Worm (Caenorhabditis elegans) whole organism, early embryonic: ENCODE results near the gene wrm-1.

Experiments used
- B0310.2 ChIP-seq: sonication (generic microtip); optimal IDR thresholded peaks from 2 replicates; lab custom pipeline; 2016; ENCODE audit warnings: mild to moderate bottlenecking, missing genetic modification characterization, missing compliant biosample characterization
- ama-1 ChIP-seq: fragments of 150-350 bp; optimal IDR thresholded peaks from 2 replicates; lab custom pipeline; 2014
- ceh-36 ChIP-seq: sonication (generic microtip); optimal IDR thresholded peaks from 2 replicates; lab custom pipeline; 2016; ENCODE audit warnings: missing genetic modification characterization, inconsistent platforms, missing compliant biosample characterization
- ets-7 ChIP-seq: sonication (generic microtip); optimal IDR thresholded peaks from 2 replicates; lab custom pipeline; 2016; ENCODE audit warnings: missing genotype, missing genetic modification characterization, missing compliant biosample characterization
- flt-1 ChIP-seq: fragments of 200-800 bp; sonication (Bioruptor generic); IDR thresholded peaks from 2 replicates; pipeline ENCODE4 v1.3.6; 2022; ENCODE audit warnings: missing genetic modification characterization, missing compliant biosample characterization
- hmbx-1 ChIP-seq: sonication (generic microtip); optimal IDR thresholded peaks from 2 replicates; lab custom pipeline; 2016; ENCODE audit warnings: mild to moderate bottlenecking, missing genetic modification characterization, missing compliant biosample characterization
- hmg-4 ChIP-seq: fragments of 200-800 bp; sonication (Bioruptor generic); optimal IDR thresholded peaks from 2 replicates; lab custom pipeline; 2018; ENCODE audit warnings: mild to moderate bottlenecking, missing genetic modification characterization, missing compliant biosample characterization
- hnd-1 ChIP-seq: sonication (generic microtip); optimal IDR thresholded peaks from 2 replicates; lab custom pipeline; 2016; ENCODE audit warnings: missing genetic modification characterization, missing compliant biosample characterization
- scrt-1 ChIP-seq: fragments of 200-800 bp; sonication (Bioruptor generic); IDR thresholded peaks from 2 replicates; pipeline ENCODE4 v1.3.6; 2022; ENCODE audit warnings: missing genetic modification characterization, missing compliant biosample characterization
- tbx-11 ChIP-seq: fragments of 200-800 bp; sonication (Bioruptor generic); IDR thresholded peaks from 2 replicates; pipeline ENCODE4 v1.3.6; 2022; ENCODE audit warnings: missing genetic modification characterization, missing compliant biosample characterization
- tbx-37 ChIP-seq: fragments of 200-800 bp; sonication (Bioruptor generic); conservative IDR thresholded peaks from 2 replicates; pipeline ENCODE4 v1.3.6; 2022; ENCODE audit warnings: missing genetic modification reagents, missing genetic modification characterization, missing compliant biosample characterization
- tra-4 ChIP-seq: sonication (generic microtip); optimal IDR thresholded peaks from 2 replicates; lab custom pipeline; 2017; ENCODE audit warnings: missing genetic modification characterization, missing compliant biosample characterization

ce11 chrIII:5715467-5715866 is 7.2 kb upstream of the wrm-1 start:
- no peak for TF ChIP-seq tra-4 (tag; lab: Kevin White, UChicago)
- no peak for TF ChIP-seq ceh-36 (tag; lab: Kevin White, UChicago)
- no peak for TF ChIP-seq ama-1
- TF ChIP-seq tbx-11: no peak
- no peak for TF ChIP-seq flt-1 (GFP tag; lab: Robert Waterston, UW)
- TF ChIP-seq ets-7 (tag; lab: Kevin White, UChicago): peak; percentile 11
- TF ChIP-seq scrt-1 (GFP tag; lab: Robert Waterston, UW): no peak
- no peak for TF ChIP-seq B0310.2 (tag; lab: Kevin White, UChicago)
- TF ChIP-seq tbx-37 (GFP tag; lab: Robert Waterston, UW): 0 out of 2 replicates have a peak, but pooled peaks have one; percentile 8
- TF ChIP-seq hmg-4: peak; percentile 61
- TF ChIP-seq hnd-1 (tag; lab: Kevin White, UChicago): no peak
- TF ChIP-seq hmbx-1: no peak
